Worm (Caenorhabditis elegans) whole organism, young adult: ENCODE data around the gene clec-119.

ENCODE experiments used
- B0336.3 ChIP-seq: fragments of 200-800 bp; sonication (Bioruptor generic); IDR thresholded peaks from 2 replicates; pipeline ENCODE4 v1.3.6; 2022; ENCODE audit warnings: missing genetic modification characterization, missing compliant biosample characterization
- nfya-2 ChIP-seq: fragments of 200-800 bp; sonication (Bioruptor generic); IDR thresholded peaks from 2 replicates; pipeline ENCODE4 v1.3.6; 2022; ENCODE audit warnings: missing genetic modification reagents, missing genetic modification characterization, missing compliant biosample characterization
- snpc-4 ChIP-seq, 5 experiments: fragments of 150-350 bp in 1 of 5; sonication (generic microtip) in 4 of 5; optimal IDR thresholded peaks; 2 replicates each; lab custom pipeline; 2014 to 2018; ENCODE audit warnings: missing genetic modification characterization in 5 of 5, missing biosample characterization in 3 of 5, antibody characterized with exemption in 2 of 5, mild to moderate bottlenecking in 2 of 5, missing compliant biosample characterization in 2 of 5, missing genotype in 2 of 5, moderate library complexity in 2 of 5, missing genetic modification reagents in 1 of 5
- ztf-22 ChIP-seq: fragments of 200-800 bp; sonication (Bioruptor generic); optimal IDR thresholded peaks from 2 replicates; lab custom pipeline; 2018; ENCODE audit warnings: mild to moderate bottlenecking, missing genetic modification characterization, moderate library complexity, missing compliant biosample characterization
- ztf-3 ChIP-seq: fragments of 200-800 bp; sonication (Bioruptor generic); optimal IDR thresholded peaks from 2 replicates; lab custom pipeline; 2018; ENCODE audit warnings: mild to moderate bottlenecking, missing genetic modification characterization, missing compliant biosample characterization

DNA sequence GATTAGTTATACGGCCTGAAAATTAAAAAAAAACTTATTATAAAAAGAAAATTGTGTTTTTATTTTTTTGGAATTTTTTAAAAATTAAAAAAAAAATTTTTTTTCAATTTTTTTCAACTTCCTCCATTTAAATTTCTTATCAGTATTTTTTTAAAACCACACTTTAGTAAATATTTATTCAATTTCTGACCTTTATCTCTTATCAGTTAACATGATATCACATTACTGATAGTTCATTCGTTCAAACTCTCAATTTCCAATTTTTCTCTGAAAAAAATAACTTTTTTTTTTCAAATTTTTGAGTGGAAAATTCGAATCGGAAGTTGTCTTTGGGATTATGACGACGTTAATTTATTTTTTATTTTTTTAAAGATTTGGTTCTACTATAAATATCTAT, 42.0 kb downstream of the clec-119 start:
- TF ChIP-seq ztf-3 (no peak), nfya-2 (no peak), B0336.3 (GFP tag; lab: Robert Waterston, UW) (no peak), ztf-22 (no peak), snpc-4 (GFP tag; optimal IDR thresholded peaks at IDR 0.05; lab: Kevin White, UChicago) (no peak), snpc-4 (tag; optimal IDR thresholded peaks at IDR 0.05; lab: Kevin White, UChicago) (no peak)
